Worm (Caenorhabditis elegans): ENCODE measurements around the gene K08F4.12.

DNA sequence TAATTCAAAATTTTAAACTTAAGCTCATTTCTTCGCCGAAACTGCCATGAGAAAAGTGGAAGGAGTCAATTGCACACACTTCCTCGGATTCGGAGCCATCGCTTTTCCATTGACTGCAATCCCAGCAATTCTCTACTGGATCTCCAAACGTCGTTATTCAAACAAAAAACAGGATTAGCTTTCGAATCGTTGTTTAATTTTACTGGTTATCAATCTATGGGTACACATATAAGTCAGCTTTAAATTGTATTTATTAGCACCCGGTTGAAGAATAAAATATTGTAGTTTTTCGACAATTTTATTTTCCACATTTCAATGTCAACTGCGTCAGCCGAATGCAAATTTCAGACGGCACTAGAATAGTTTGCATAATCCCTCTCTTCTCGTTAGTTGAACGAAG lies 7.9 kb upstream of the K08F4.12 start, which contains the start of gene glt-3:
- TF ChIP-seq hmg-4 (GFP tag; optimal IDR thresholded peaks at IDR 0.05) (no peak), ama-1 (optimal IDR thresholded peaks at IDR 0.05) (no peak), tbx-11 (GFP tag; IDR thresholded peaks at IDR 0.05) (no peak), pes-1 (GFP tag; IDR thresholded peaks at IDR 0.05) (no peak), F13C5.2 (tag; optimal IDR thresholded peaks at IDR 0.05) (no peak)

Data from whole organism, early embryonic.